Worm (Caenorhabditis elegans): ENCODE results near the gene str-47.

- TF ChIP-seq nhr-77 (tag; optimal IDR thresholded peaks at IDR 0.05) (no peak), nhr-11 (tag; optimal IDR thresholded peaks at IDR 0.05) (no peak), ceh-82 (tag; optimal IDR thresholded peaks at IDR 0.05) (no peak), egl-27 (tag; optimal IDR thresholded peaks at IDR 0.05) (no peak), unc-39 (tag; optimal IDR thresholded peaks at IDR 0.05) (no peak), nhr-12 (tag; optimal IDR thresholded peaks at IDR 0.05) (no peak), ama-1 (optimal IDR thresholded peaks at IDR 0.05) (no peak), mdl-1 (tag; optimal IDR thresholded peaks at IDR 0.05) (no peak)
Measured at ce11 chrV:7647147-7647546, 1.6 kb downstream of the str-47 start.
